Fruit fly (Drosophila melanogaster) whole organism, embryonic: ENCODE results near the gene Sptr.

Source experiments
- ATbp ChIP-seq: fragments of 200-800 bp; sonication (Bioruptor generic); optimal IDR thresholded peaks from 2 replicates; lab custom pipeline; 2017; ENCODE audit warnings: missing biosample characterization, mild to moderate bottlenecking, missing genetic modification characterization, missing genetic modification reagents
- Atf3 ChIP-seq: fragments of 200-800 bp; sonication (Bioruptor generic); optimal IDR thresholded peaks from 3 replicates; lab custom pipeline; 2016; ENCODE audit warnings: missing biosample characterization, missing genetic modification characterization
- Bgb ChIP-seq: fragments of 200-800 bp; sonication (Bioruptor generic); IDR thresholded peaks from 2 replicates; pipeline ENCODE4 v1.3.6; 2022; ENCODE audit warnings: missing biosample characterization, missing genetic modification characterization; ENCODE audit not compliant: partially characterized antibody
- CG10147 ChIP-seq: fragments of 200-800 bp; sonication (Bioruptor generic); optimal IDR thresholded peaks from 2 replicates; lab custom pipeline; 2019; ENCODE audit warnings: missing biosample characterization, mild to moderate bottlenecking, missing genetic modification characterization, moderate library complexity
- CG10274 ChIP-seq: fragments of 200-800 bp; sonication (Bioruptor generic); optimal IDR thresholded peaks from 3 replicates; lab custom pipeline; 2017; ENCODE audit warnings: missing biosample characterization, mild to moderate bottlenecking, missing genetic modification characterization
- CG12219 ChIP-seq: fragments of 200-800 bp; sonication (Bioruptor generic); optimal IDR thresholded peaks from 3 replicates; lab custom pipeline; 2018; ENCODE audit warnings: missing biosample characterization, mild to moderate bottlenecking, missing genetic modification characterization
- CG12391 ChIP-seq: fragments of 200-800 bp; sonication (Bioruptor generic); optimal IDR thresholded peaks from 3 replicates; lab custom pipeline; 2018; ENCODE audit warnings: missing biosample characterization, mild to moderate bottlenecking, missing genetic modification characterization, moderate library complexity
- CG13123 ChIP-seq: fragments of 200-800 bp; sonication (Bioruptor generic); optimal IDR thresholded peaks from 2 replicates; lab custom pipeline; 2016; ENCODE audit warnings: missing biosample characterization, missing genetic modification characterization
- CG14667 ChIP-seq: fragments of 200-800 bp; sonication (Bioruptor generic); IDR thresholded peaks from 2 replicates; pipeline ENCODE4 v1.3.6; 2022; ENCODE audit warnings: missing biosample characterization, missing genetic modification characterization
- CG15011 ChIP-seq: fragments of 200-800 bp; sonication (Bioruptor generic); optimal IDR thresholded peaks from 3 replicates; lab custom pipeline; 2018; ENCODE audit warnings: missing biosample characterization, mild to moderate bottlenecking, missing genetic modification characterization
- CG15479 ChIP-seq: fragments of 200-800 bp; sonication (Bioruptor generic); optimal IDR thresholded peaks from 3 replicates; lab custom pipeline; 2019; ENCODE audit warnings: missing biosample characterization, mild to moderate bottlenecking, missing genetic modification characterization, moderate library complexity
- CG1602 ChIP-seq: fragments of 200-800 bp; sonication (Bioruptor generic); optimal IDR thresholded peaks from 3 replicates; lab custom pipeline; 2016; ENCODE audit warnings: missing biosample characterization, missing genetic modification characterization
- CG1603 ChIP-seq: fragments of 200-800 bp; sonication (Bioruptor generic); optimal IDR thresholded peaks from 2 replicates; lab custom pipeline; 2019; ENCODE audit warnings: missing biosample characterization, mild to moderate bottlenecking, missing genetic modification characterization, moderate library complexity
- CG16779 ChIP-seq: fragments of 200-800 bp; sonication (Bioruptor generic); IDR thresholded peaks from 2 replicates; pipeline ENCODE4 v1.3.6; 2022; ENCODE audit warnings: missing biosample characterization, missing genetic modification characterization
- CG17359 ChIP-seq: fragments of 200-800 bp; sonication (Bioruptor generic); optimal IDR thresholded peaks from 3 replicates; lab custom pipeline; 2018; ENCODE audit warnings: missing biosample characterization, mild to moderate bottlenecking, missing genetic modification characterization, moderate library complexity
- CG2712 ChIP-seq: fragments of 200-800 bp; optimal IDR thresholded peaks from 3 replicates; lab custom pipeline; 2019; ENCODE audit warnings: missing biosample characterization, mild to moderate bottlenecking, missing genetic modification characterization, moderate library complexity
- CG30020 ChIP-seq: fragments of 200-800 bp; optimal IDR thresholded peaks from 2 replicates; lab custom pipeline; 2019; ENCODE audit warnings: missing biosample characterization, mild to moderate bottlenecking, missing genetic modification characterization, moderate library complexity
- CG3281 ChIP-seq: fragments of 200-800 bp; sonication (Bioruptor generic); optimal IDR thresholded peaks from 3 replicates; lab custom pipeline; 2017; ENCODE audit warnings: missing biosample characterization, mild to moderate bottlenecking, missing genetic modification characterization
- CG4360 ChIP-seq: fragments of 200-800 bp; sonication (Bioruptor generic); IDR thresholded peaks from 2 replicates; pipeline ENCODE4 v1.3.6; 2022; ENCODE audit warnings: missing biosample characterization, missing genetic modification characterization
- CG7556 ChIP-seq: fragments of 200-800 bp; sonication (Bioruptor generic); optimal IDR thresholded peaks from 2 replicates; lab custom pipeline; 2017; ENCODE audit warnings: missing biosample characterization, mild to moderate bottlenecking, missing genetic modification characterization
- CG8089 ChIP-seq: fragments of 200-800 bp; sonication (Bioruptor generic); optimal IDR thresholded peaks from 3 replicates; lab custom pipeline; 2016; ENCODE audit warnings: missing biosample characterization, missing genetic modification characterization
- CG8290 ChIP-seq, 3 experiments: fragments of 200-800 bp; sonication (Bioruptor generic); optimal IDR thresholded peaks; 2 replicates each; lab custom pipeline; 2016 to 2019; ENCODE audit warnings: missing biosample characterization in 3 of 3, missing genetic modification characterization in 3 of 3, mild to moderate bottlenecking in 2 of 3, moderate library complexity in 1 of 3
- CG8359 ChIP-seq: fragments of 200-800 bp; sonication (Bioruptor generic); optimal IDR thresholded peaks from 2 replicates; lab custom pipeline; 2017; ENCODE audit warnings: missing biosample characterization, mild to moderate bottlenecking, missing genetic modification characterization, borderline replicate concordance
- CG9609 ChIP-seq: fragments of 200-800 bp; sonication (Bioruptor generic); optimal IDR thresholded peaks from 3 replicates; lab custom pipeline; 2016; ENCODE audit warnings: missing biosample characterization, missing genetic modification characterization
- Dbx ChIP-seq: fragments of 200-800 bp; sonication (Bioruptor generic); IDR thresholded peaks from 3 replicates; pipeline ENCODE4 v1.3.6; 2022; ENCODE audit warnings: missing biosample characterization, missing genetic modification characterization
- Dfd ChIP-seq, 2 experiments: fragments of >200 bp; optimal IDR thresholded peaks; 2 replicates each; lab custom pipeline; 2017; ENCODE audit warnings: missing biosample characterization in 2 of 2, missing genetic modification characterization in 2 of 2
- Gug ChIP-seq: fragments of 200-800 bp; sonication (Bioruptor generic); IDR thresholded peaks from 4 replicates; pipeline ENCODE4 v1.3.6; 2022; ENCODE audit warnings: missing biosample characterization, missing genetic modification characterization
- Hmr ChIP-seq: fragments of 200-800 bp; sonication (Bioruptor generic); optimal IDR thresholded peaks from 3 replicates; lab custom pipeline; 2017; ENCODE audit warnings: mild to moderate bottlenecking, missing biosample characterization, missing genetic modification reagents, missing genetic modification characterization
- NFAT ChIP-seq: fragments of 200-800 bp; sonication (Bioruptor generic); IDR thresholded peaks from 2 replicates; pipeline ENCODE4 v1.3.6; 2022; ENCODE audit warnings: missing biosample characterization, missing genetic modification characterization
- Pdp1 ChIP-seq, 2 experiments: fragments of 200-800 bp; sonication (Bioruptor generic); optimal IDR thresholded peaks; 3 replicates each; lab custom pipeline; 2016; ENCODE audit warnings: missing biosample characterization in 2 of 2, missing genetic modification characterization in 2 of 2, mild to moderate bottlenecking in 1 of 2, moderate library complexity in 1 of 2
- Rfx ChIP-seq: fragments of 200-800 bp; sonication (Bioruptor generic); IDR thresholded peaks from 2 replicates; pipeline ENCODE4 v1.3.6; 2022; ENCODE audit warnings: missing biosample characterization, missing genetic modification characterization
- Sox102F ChIP-seq: fragments of 200-800 bp; sonication (Bioruptor generic); optimal IDR thresholded peaks from 2 replicates; lab custom pipeline; 2018; ENCODE audit warnings: missing biosample characterization, mild to moderate bottlenecking, missing genetic modification characterization, moderate library complexity
- Xrp1 ChIP-seq: fragments of 200-800 bp; sonication (Bioruptor generic); IDR thresholded peaks from 2 replicates; pipeline ENCODE4 v1.3.6; 2022; ENCODE audit warnings: missing biosample characterization, missing genetic modification characterization
- abd-A ChIP-seq: fragments of 200-800 bp; sonication (Bioruptor generic); optimal IDR thresholded peaks from 3 replicates; lab custom pipeline; 2019; ENCODE audit warnings: missing biosample characterization, mild to moderate bottlenecking, missing genetic modification characterization, moderate library complexity
- ac ChIP-seq: fragments of 200-800 bp; sonication (Bioruptor generic); optimal IDR thresholded peaks from 3 replicates; lab custom pipeline; 2017; ENCODE audit warnings: missing biosample characterization, mild to moderate bottlenecking, missing genetic modification characterization
- bab2 ChIP-seq: fragments of 200-800 bp; sonication (Bioruptor generic); optimal IDR thresholded peaks from 2 replicates; lab custom pipeline; 2016; ENCODE audit warnings: missing biosample characterization, missing genetic modification characterization
- bigmax ChIP-seq: fragments of 200-800 bp; sonication (Bioruptor generic); optimal IDR thresholded peaks from 2 replicates; lab custom pipeline; 2018; ENCODE audit warnings: missing biosample characterization, mild to moderate bottlenecking, missing genetic modification characterization
- crol ChIP-seq: fragments of 200-800 bp; sonication (Bioruptor generic); IDR thresholded peaks from 2 replicates; pipeline ENCODE4 v1.3.6; 2022; ENCODE audit warnings: missing biosample characterization, missing genetic modification characterization
- fu2 ChIP-seq: fragments of 200-800 bp; sonication (Bioruptor generic); optimal IDR thresholded peaks from 2 replicates; lab custom pipeline; 2016; ENCODE audit warnings: missing biosample characterization, missing genetic modification characterization
- grau ChIP-seq: fragments of 200-800 bp; optimal IDR thresholded peaks from 3 replicates; lab custom pipeline; 2019; ENCODE audit warnings: missing biosample characterization, mild to moderate bottlenecking, missing genetic modification characterization, moderate library complexity
- jumu ChIP-seq: fragments of 200-800 bp; sonication (Bioruptor generic); optimal IDR thresholded peaks from 3 replicates; lab custom pipeline; 2016; ENCODE audit warnings: missing biosample characterization, missing genetic modification characterization
- luna ChIP-seq: fragments of 200-800 bp; sonication (Bioruptor generic); optimal IDR thresholded peaks from 2 replicates; lab custom pipeline; 2016; ENCODE audit warnings: missing biosample characterization, missing genetic modification characterization
- nom ChIP-seq: fragments of 200-800 bp; sonication (Bioruptor generic); optimal IDR thresholded peaks from 2 replicates; lab custom pipeline; 2017; ENCODE audit warnings: missing biosample characterization, missing genetic modification characterization, mild to moderate bottlenecking, moderate library complexity, missing genetic modification reagents
- prd ChIP-seq, 3 experiments: fragments of >200 bp in 2 of 3; fragments of 200-800 bp in 1 of 3; sonication (Bioruptor generic) in 1 of 3; optimal IDR thresholded peaks in 2 of 3; IDR thresholded peaks in 1 of 3; 2 replicates in 2 of 3; 3 replicates in 1 of 3; pipeline versions ENCODE4 v1.3.6 to Lab custom; 2017 to 2022; ENCODE audit warnings: missing biosample characterization in 1 of 3, missing genetic modification characterization in 1 of 3
- repo ChIP-seq: fragments of 200-800 bp; sonication (Bioruptor generic); optimal IDR thresholded peaks from 2 replicates; lab custom pipeline; 2016; ENCODE audit warnings: missing biosample characterization, missing genetic modification characterization
- slp2 ChIP-seq: fragments of 200-800 bp; sonication (Bioruptor generic); optimal IDR thresholded peaks from 2 replicates; lab custom pipeline; 2016; ENCODE audit warnings: missing biosample characterization, missing genetic modification characterization
- tgo ChIP-seq: fragments of 200-800 bp; sonication (Bioruptor generic); IDR thresholded peaks from 3 replicates; pipeline ENCODE4 v1.3.6; 2022; ENCODE audit warnings: missing biosample characterization, missing genetic modification characterization
- unpg ChIP-seq: fragments of 200-800 bp; sonication (Bioruptor generic); optimal IDR thresholded peaks from 3 replicates; lab custom pipeline; 2018; ENCODE audit warnings: missing biosample characterization, mild to moderate bottlenecking, missing genetic modification characterization, moderate library complexity

Gene Sptr

dm6 chrX:8491452-8492046, 27.3 kb upstream of the Sptr start (continued):
- TF ChIP-seq CG2712 (tag; lab: Kevin White, UChicago), result peak; percentile 16
- TF ChIP-seq crol (GFP tag; lab: Robert Waterston, UW), result no peak
- peak; percentile 28 for TF ChIP-seq nom (GFP tag; lab: Kevin White, UChicago)
- TF ChIP-seq prd (optimal IDR thresholded peaks at IDR 0.05; lab: Kevin White, UChicago), result no peak
- peak; percentile 27; the same call in 1 of the 3 replicates for TF ChIP-seq prd (GFP tag; IDR thresholded peaks at IDR 0.05; lab: Robert Waterston, UW)
- no peak for TF ChIP-seq luna (GFP tag; lab: Kevin White, UChicago)
- peak; percentile 17 to 18 for TF ChIP-seq Pdp1 (GFP tag; optimal IDR thresholded peaks at IDR 0.05; lab: Kevin White, UChicago)
- TF ChIP-seq Dfd (GFP tag; optimal IDR thresholded peaks at IDR 0.05; lab: Kevin White, UChicago), result no peak
- TF ChIP-seq CG8089 (GFP tag; lab: Kevin White, UChicago), result peak; percentile 30
- no peak for TF ChIP-seq CG12219 (GFP tag; lab: Kevin White, UChicago)
- no peak for TF ChIP-seq CG8359 (GFP tag; lab: Kevin White, UChicago)
- TF ChIP-seq slp2 (GFP tag; lab: Kevin White, UChicago), result no peak
- peak; percentile 13 for TF ChIP-seq Hmr
- TF ChIP-seq CG12391, result peak; percentile 5
- TF ChIP-seq CG30020 (tag; lab: Kevin White, UChicago), result no peak
- TF ChIP-seq CG15479 (GFP tag; lab: Kevin White, UChicago), result no peak
- no peak for TF ChIP-seq repo
- no peak for TF ChIP-seq CG16779 (GFP tag; lab: Robert Waterston, UW)
- peak; percentile 6 for TF ChIP-seq CG1602 (GFP tag; lab: Kevin White, UChicago)
- TF ChIP-seq CG10274 (GFP tag; lab: Kevin White, UChicago), result peak; percentile 7
- TF ChIP-seq CG1603 (tag; lab: Kevin White, UChicago), result peak; percentile 2
- no peak for TF ChIP-seq Bgb
- no peak for TF ChIP-seq CG13123 (GFP tag; lab: Kevin White, UChicago)
- TF ChIP-seq grau (tag; lab: Kevin White, UChicago), result peak; percentile 16
- peak; percentile 14 for TF ChIP-seq fu2 (GFP tag; lab: Kevin White, UChicago)
- no peak for TF ChIP-seq CG15011 (GFP tag; lab: Kevin White, UChicago)
- TF ChIP-seq unpg, result peak; percentile 17
- no peak for TF ChIP-seq CG8290 (GFP tag; optimal IDR thresholded peaks at IDR 0.05; lab: Kevin White, UChicago)
- no peak for TF ChIP-seq CG8290 (tag; optimal IDR thresholded peaks at IDR 0.05; lab: Kevin White, UChicago)
- TF ChIP-seq tgo (GFP tag; lab: Robert Waterston, UW), result no peak
- peak; percentile 39 for TF ChIP-seq bab2 (GFP tag; lab: Kevin White, UChicago)
- no peak for TF ChIP-seq Dbx (GFP tag; lab: Robert Waterston, UW)
- TF ChIP-seq bigmax (GFP tag; lab: Kevin White, UChicago), result no peak
- TF ChIP-seq abd-A, result no peak
- 0 out of 2 replicates have a peak, but pooled peaks have one; percentile 12 for TF ChIP-seq CG4360 (GFP tag; lab: Robert Waterston, UW)
- no peak for TF ChIP-seq jumu (GFP tag; lab: Kevin White, UChicago)
- peak; percentile 30 for TF ChIP-seq Sox102F
- peak; percentile 3 for TF ChIP-seq CG7556 (GFP tag; lab: Kevin White, UChicago)
- TF ChIP-seq CG3281 (GFP tag; lab: Kevin White, UChicago), result peak; percentile 5
- peak; percentile 27; the same call in 1 of the 4 replicates for TF ChIP-seq Gug (GFP tag; lab: Robert Waterston, UW)
- TF ChIP-seq ATbp (GFP tag; lab: Kevin White, UChicago), result peak; percentile 25
- peak; percentile 6 for TF ChIP-seq CG9609 (GFP tag; lab: Kevin White, UChicago)
- no peak for TF ChIP-seq CG14667 (GFP tag; lab: Robert Waterston, UW)
- TF ChIP-seq CG17359 (tag; lab: Kevin White, UChicago), result peak; percentile 23
- no peak for TF ChIP-seq CG10147 (GFP tag; lab: Kevin White, UChicago)
- TF ChIP-seq NFAT, result peak; percentile 31; the same call in 1 of the 2 replicates
- TF ChIP-seq Rfx, result peak; percentile 34; the same call in 1 of the 2 replicates
- TF ChIP-seq Xrp1 (GFP tag; lab: Robert Waterston, UW), result peak; percentile 31; the same call in 1 of the 2 replicates
- TF ChIP-seq ac (GFP tag; lab: Kevin White, UChicago), result no peak
- no peak for TF ChIP-seq Atf3 (GFP tag; lab: Kevin White, UChicago)
